Worm (Caenorhabditis elegans): ENCODE results near the gene tsen-34.

DNA sequence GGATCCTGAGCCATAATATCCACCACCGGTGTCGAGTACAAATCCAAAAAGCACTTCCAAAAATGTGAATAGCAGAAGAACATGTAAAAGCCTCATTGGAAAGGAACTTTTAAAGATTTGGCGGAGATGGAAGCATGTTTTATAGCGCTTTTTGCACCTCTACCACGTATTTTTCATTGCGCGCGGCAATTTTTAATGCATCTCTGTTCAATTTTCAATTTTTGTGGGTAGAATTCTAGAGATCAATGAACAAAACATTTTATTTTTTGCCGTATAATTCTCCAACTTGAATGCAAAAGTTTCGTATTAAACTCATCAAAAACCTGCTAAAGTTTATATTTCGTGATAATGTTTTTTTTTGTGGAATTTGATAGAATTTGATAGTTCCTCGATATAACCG, 40.8 kb upstream of the tsen-34 start, which contains the start of gene F49F1.9:
- TF ChIP-seq ama-1 (optimal IDR thresholded peaks at IDR 0.05) (no peak), ceh-13 (GFP tag; optimal IDR thresholded peaks at IDR 0.05) (no peak), F13C5.2 (tag; optimal IDR thresholded peaks at IDR 0.05) (no peak), flt-1 (GFP tag; IDR thresholded peaks at IDR 0.05) (no peak), tbx-37 (GFP tag; conservative IDR thresholded peaks at IDR 0.05) (no peak), aly-1 (tag; optimal IDR thresholded peaks at IDR 0.05) (no peak), tra-4 (tag; optimal IDR thresholded peaks at IDR 0.05) (no peak)

Measured in whole organism, early embryonic.